Fruit fly (Drosophila melanogaster) whole organism, embryonic: ENCODE measurements around the gene spn-B.

Source experiments
- Bgb ChIP-seq: fragments of 200-800 bp; sonication (Bioruptor generic); IDR thresholded peaks from 2 replicates; pipeline ENCODE4 v1.3.6; 2022; ENCODE audit warnings: missing biosample characterization, missing genetic modification characterization; ENCODE audit not compliant: partially characterized antibody
- BtbVII ChIP-seq: fragments of 200-800 bp; sonication (Bioruptor generic); optimal IDR thresholded peaks from 3 replicates; lab custom pipeline; 2017; ENCODE audit warnings: missing biosample characterization, mild to moderate bottlenecking, missing genetic modification characterization
- CG10147 ChIP-seq: fragments of 200-800 bp; sonication (Bioruptor generic); optimal IDR thresholded peaks from 2 replicates; lab custom pipeline; 2019; ENCODE audit warnings: missing biosample characterization, mild to moderate bottlenecking, missing genetic modification characterization, moderate library complexity
- CG1024 ChIP-seq: fragments of 200-800 bp; sonication (Bioruptor generic); IDR thresholded peaks from 2 replicates; pipeline ENCODE4 v1.3.6; 2022; ENCODE audit warnings: missing biosample characterization, missing genetic modification characterization
- CG10431 ChIP-seq: fragments of 200-800 bp; sonication (Bioruptor generic); optimal IDR thresholded peaks from 3 replicates; lab custom pipeline; 2018; ENCODE audit warnings: missing biosample characterization, mild to moderate bottlenecking, missing genetic modification characterization
- CG10979 ChIP-seq: fragments of 200-800 bp; sonication (Bioruptor generic); optimal IDR thresholded peaks from 2 replicates; lab custom pipeline; 2018; ENCODE audit warnings: missing biosample characterization, mild to moderate bottlenecking, missing genetic modification characterization, moderate library complexity
- CG11398 ChIP-seq: fragments of 200-800 bp; sonication (Bioruptor generic); optimal IDR thresholded peaks from 2 replicates; lab custom pipeline; 2016; ENCODE audit warnings: missing biosample characterization, missing genetic modification characterization
- CG11504 ChIP-seq: fragments of 200-800 bp; sonication (Bioruptor generic); optimal IDR thresholded peaks from 3 replicates; lab custom pipeline; 2019; ENCODE audit warnings: missing biosample characterization, mild to moderate bottlenecking, missing genetic modification characterization, moderate library complexity
- CG1233 ChIP-seq: fragments of 200-800 bp; sonication (Bioruptor generic); optimal IDR thresholded peaks from 4 replicates; lab custom pipeline; 2018; ENCODE audit warnings: missing biosample characterization, mild to moderate bottlenecking, missing genetic modification characterization
- CG13775 ChIP-seq: fragments of 200-800 bp; sonication (Bioruptor generic); optimal IDR thresholded peaks from 3 replicates; lab custom pipeline; 2017; ENCODE audit warnings: missing biosample characterization, mild to moderate bottlenecking, missing genetic modification characterization
- CG14441 ChIP-seq: fragments of 200-800 bp; sonication (Bioruptor generic); IDR thresholded peaks from 2 replicates; pipeline ENCODE4 v1.3.6; 2022; ENCODE audit warnings: missing biosample characterization, missing genetic modification characterization
- CG1602 ChIP-seq: fragments of 200-800 bp; sonication (Bioruptor generic); optimal IDR thresholded peaks from 3 replicates; lab custom pipeline; 2016; ENCODE audit warnings: missing biosample characterization, missing genetic modification characterization
- CG1647 ChIP-seq: fragments of 200-800 bp; sonication (Bioruptor generic); optimal IDR thresholded peaks from 3 replicates; lab custom pipeline; 2016; ENCODE audit warnings: missing biosample characterization, missing genetic modification characterization
- CG17361 ChIP-seq: fragments of 200-800 bp; sonication (Bioruptor generic); IDR thresholded peaks from 3 replicates; pipeline ENCODE4 v1.3.6; 2022; ENCODE audit warnings: missing biosample characterization, missing genetic modification characterization
- CG17385 ChIP-seq: fragments of 200-800 bp; sonication (Bioruptor generic); optimal IDR thresholded peaks from 3 replicates; lab custom pipeline; 2018; ENCODE audit warnings: missing biosample characterization, mild to moderate bottlenecking, missing genetic modification characterization
- CG1792 ChIP-seq: fragments of 200-800 bp; sonication (Bioruptor generic); optimal IDR thresholded peaks from 2 replicates; lab custom pipeline; 2016; ENCODE audit warnings: missing biosample characterization, missing genetic modification characterization
- CG32532 ChIP-seq: fragments of 200-800 bp; sonication (Bioruptor generic); IDR thresholded peaks from 2 replicates; pipeline ENCODE4 v1.3.6; 2022; ENCODE audit warnings: missing biosample characterization, missing genetic modification characterization
- CG42726 ChIP-seq: fragments of 200-800 bp; sonication (Bioruptor generic); IDR thresholded peaks from 2 replicates; pipeline ENCODE4 v1.3.6; 2022; ENCODE audit warnings: missing biosample characterization, missing genetic modification characterization; ENCODE audit not compliant: partially characterized antibody
- CG4404 ChIP-seq: fragments of 200-800 bp; sonication (Bioruptor generic); IDR thresholded peaks from 2 replicates; pipeline ENCODE4 v1.3.6; 2022; ENCODE audit warnings: missing biosample characterization, missing genetic modification characterization
- CG6689 ChIP-seq: fragments of 200-800 bp; sonication (Bioruptor generic); IDR thresholded peaks from 2 replicates; pipeline ENCODE4 v1.3.6; 2022; ENCODE audit warnings: missing biosample characterization, missing genetic modification characterization
- CG8478 ChIP-seq: fragments of >200 bp; optimal IDR thresholded peaks from 2 replicates; lab custom pipeline; 2018
- CG9437 ChIP-seq: fragments of 200-800 bp; sonication (Bioruptor generic); optimal IDR thresholded peaks from 2 replicates; lab custom pipeline; 2018; ENCODE audit warnings: missing biosample characterization, mild to moderate bottlenecking, missing genetic modification characterization
- CG9727 ChIP-seq: fragments of 200-800 bp; sonication (Bioruptor generic); optimal IDR thresholded peaks from 3 replicates; lab custom pipeline; 2017; ENCODE audit warnings: missing biosample characterization, mild to moderate bottlenecking, missing genetic modification characterization
- CG9817 ChIP-seq: fragments of 200-800 bp; sonication (Bioruptor generic); optimal IDR thresholded peaks from 2 replicates; lab custom pipeline; 2018; ENCODE audit warnings: missing biosample characterization, mild to moderate bottlenecking, missing genetic modification characterization, moderate library complexity
- CG9876 ChIP-seq: fragments of 200-800 bp; sonication (Bioruptor generic); optimal IDR thresholded peaks from 2 replicates; lab custom pipeline; 2016; ENCODE audit warnings: missing biosample characterization, missing genetic modification characterization
- HHEX ChIP-seq: fragments of 200-800 bp; sonication (Bioruptor generic); optimal IDR thresholded peaks from 3 replicates; lab custom pipeline; 2017; ENCODE audit warnings: missing biosample characterization, mild to moderate bottlenecking, missing genetic modification characterization, missing genetic modification reagents
- HLH3B ChIP-seq: fragments of 200-800 bp; sonication (Bioruptor generic); IDR thresholded peaks from 2 replicates; pipeline ENCODE4 v1.3.6; 2022; ENCODE audit warnings: missing biosample characterization, missing genetic modification characterization
- Hsf ChIP-seq: fragments of 200-800 bp; sonication (Bioruptor generic); optimal IDR thresholded peaks from 3 replicates; lab custom pipeline; 2016; ENCODE audit warnings: missing biosample characterization, missing genetic modification characterization
- NfI ChIP-seq: fragments of 200-800 bp; sonication (Bioruptor generic); optimal IDR thresholded peaks from 3 replicates; lab custom pipeline; 2018; ENCODE audit warnings: missing biosample characterization, mild to moderate bottlenecking, missing genetic modification characterization, moderate library complexity
- Ptx1 ChIP-seq: fragments of 200-800 bp; sonication (Bioruptor generic); IDR thresholded peaks from 2 replicates; pipeline ENCODE4 v1.3.6; 2022; ENCODE audit warnings: missing biosample characterization, missing genetic modification characterization
- Ravus ChIP-seq: fragments of 200-800 bp; sonication (Bioruptor generic); IDR thresholded peaks from 2 replicates; pipeline ENCODE4 v1.3.6; 2022; ENCODE audit warnings: missing biosample characterization, missing genetic modification characterization
- Six4 ChIP-seq: fragments of 200-800 bp; sonication (Bioruptor generic); optimal IDR thresholded peaks from 2 replicates; lab custom pipeline; 2016; ENCODE audit warnings: missing biosample characterization, missing genetic modification characterization
- Sox102F ChIP-seq: fragments of 200-800 bp; sonication (Bioruptor generic); optimal IDR thresholded peaks from 2 replicates; lab custom pipeline; 2018; ENCODE audit warnings: missing biosample characterization, mild to moderate bottlenecking, missing genetic modification characterization, moderate library complexity
- ara ChIP-seq: fragments of 200-800 bp; sonication (Bioruptor generic); IDR thresholded peaks from 2 replicates; pipeline ENCODE4 v1.3.6; 2022; ENCODE audit warnings: missing biosample characterization, missing genetic modification characterization
- bab2 ChIP-seq: fragments of 200-800 bp; sonication (Bioruptor generic); optimal IDR thresholded peaks from 2 replicates; lab custom pipeline; 2016; ENCODE audit warnings: missing biosample characterization, missing genetic modification characterization
- ems ChIP-seq: fragments of 200-800 bp; sonication (Bioruptor generic); optimal IDR thresholded peaks from 3 replicates; lab custom pipeline; 2016; ENCODE audit warnings: missing biosample characterization, missing genetic modification characterization
- ftz-f1 ChIP-seq: fragments of 200-800 bp; sonication (Bioruptor generic); optimal IDR thresholded peaks from 2 replicates; lab custom pipeline; 2016; ENCODE audit warnings: missing biosample characterization, missing genetic modification characterization
- grau ChIP-seq: fragments of 200-800 bp; optimal IDR thresholded peaks from 3 replicates; lab custom pipeline; 2019; ENCODE audit warnings: missing biosample characterization, mild to moderate bottlenecking, missing genetic modification characterization, moderate library complexity
- hkb ChIP-seq, 2 experiments: fragments of 200-800 bp in 1 of 2; fragments of >200 bp in 1 of 2; sonication (Bioruptor generic) in 1 of 2; IDR thresholded peaks in 1 of 2; optimal IDR thresholded peaks in 1 of 2; 2 replicates each; pipeline versions ENCODE4 v1.3.6 to Lab custom; 2017 to 2022; ENCODE audit warnings: missing biosample characterization in 1 of 2, missing genetic modification characterization in 1 of 2
- jigr1 ChIP-seq: fragments of 200-800 bp; sonication (Bioruptor generic); IDR thresholded peaks from 3 replicates; pipeline ENCODE4 v1.3.6; 2022; ENCODE audit warnings: missing biosample characterization, missing genetic modification characterization
- klu ChIP-seq: fragments of 200-800 bp; sonication (Bioruptor generic); IDR thresholded peaks from 2 replicates; pipeline ENCODE4 v1.3.6; 2022; ENCODE audit warnings: missing biosample characterization, missing genetic modification characterization
- otp ChIP-seq: fragments of 200-800 bp; sonication (Bioruptor generic); IDR thresholded peaks from 3 replicates; pipeline ENCODE4, ENCODE4 v1.3.6; 2022; ENCODE audit warnings: missing biosample characterization, missing genetic modification characterization
- peb ChIP-seq: fragments of 200-800 bp; sonication (Bioruptor generic); IDR thresholded peaks from 2 replicates; pipeline ENCODE4 v1.3.6; 2022; ENCODE audit warnings: missing biosample characterization, missing genetic modification characterization
- psq ChIP-seq: fragments of 200-800 bp; sonication (Bioruptor generic); optimal IDR thresholded peaks from 2 replicates; lab custom pipeline; 2017; ENCODE audit warnings: missing biosample characterization, missing genetic modification characterization
- seq ChIP-seq: fragments of 200-800 bp; sonication (Bioruptor generic); IDR thresholded peaks from 2 replicates; pipeline ENCODE4 v1.3.6; 2022; ENCODE audit warnings: missing biosample characterization, missing genetic modification characterization
- shn ChIP-seq: fragments of 200-800 bp; sonication (Bioruptor generic); optimal IDR thresholded peaks from 3 replicates; lab custom pipeline; 2016; ENCODE audit warnings: missing biosample characterization, missing genetic modification characterization
- stwl ChIP-seq: fragments of 200-800 bp; sonication (Bioruptor generic); optimal IDR thresholded peaks from 3 replicates; lab custom pipeline; 2018; ENCODE audit warnings: missing biosample characterization, mild to moderate bottlenecking, missing genetic modification characterization, moderate library complexity
- usp ChIP-seq: fragments of >200 bp; optimal IDR thresholded peaks from 2 replicates; lab custom pipeline; 2017; ENCODE audit warnings: missing biosample characterization, missing genetic modification characterization
- zen ChIP-seq: fragments of 200-800 bp; sonication (Bioruptor generic); optimal IDR thresholded peaks from 3 replicates; lab custom pipeline; 2018; ENCODE audit warnings: missing biosample characterization, mild to moderate bottlenecking, missing genetic modification characterization, moderate library complexity
- zfh1 ChIP-seq: fragments of 200-800 bp; sonication (Bioruptor generic); IDR thresholded peaks from 3 replicates; pipeline ENCODE4 v1.3.6; 2022; ENCODE audit warnings: missing biosample characterization, missing genetic modification characterization
- zfh2 ChIP-seq: fragments of 200-800 bp; sonication (Bioruptor generic); optimal IDR thresholded peaks from 2 replicates; lab custom pipeline; 2016; ENCODE audit warnings: missing biosample characterization, missing genetic modification characterization

The spn-B gene

dm6 chr3R:14357405-14357804 lies 29.6 kb downstream of the spn-B start (continued):
- TF ChIP-seq Ptx1, result peak; percentile 60
- 0 out of 3 replicates have a peak, but pooled peaks have one; percentile 19 for TF ChIP-seq CG17361 (GFP tag; lab: Robert Waterston, UW)
- peak; percentile 62 for TF ChIP-seq CG4404 (GFP tag; lab: Robert Waterston, UW)
- peak; percentile 50 for TF ChIP-seq Sox102F (GFP tag; lab: Kevin White, UChicago)
- no peak for TF ChIP-seq zfh2 (GFP tag; lab: Kevin White, UChicago)
- TF ChIP-seq zfh1 (GFP tag; lab: Robert Waterston, UW), result peak; percentile 68; the same call in 2 of the 3 replicates
- TF ChIP-seq Bgb, result no peak
- TF ChIP-seq CG11398 (GFP tag; lab: Kevin White, UChicago), result no peak
- peak; percentile 49 for TF ChIP-seq CG9727
- TF ChIP-seq jigr1 (GFP tag; lab: Robert Waterston, UW), result no peak
- TF ChIP-seq zen (tag; lab: Kevin White, UChicago), result peak; percentile 57
- peak; percentile 50; the same call in 1 of the 2 replicates for TF ChIP-seq CG14441
- no peak for TF ChIP-seq shn (GFP tag; lab: Kevin White, UChicago)
- peak; percentile 34 for TF ChIP-seq CG1233 (GFP tag; lab: Kevin White, UChicago)
- no peak for TF ChIP-seq CG1647 (GFP tag; lab: Kevin White, UChicago)
- peak; percentile 42 for TF ChIP-seq CG10979 (tag; lab: Kevin White, UChicago)
- TF ChIP-seq peb (GFP tag; lab: Robert Waterston, UW), result 0 out of 2 replicates have a peak, but pooled peaks have one; percentile 25
- TF ChIP-seq CG8478 (lab: Kevin White, UChicago), result no peak
- peak; percentile 19 for TF ChIP-seq Six4 (GFP tag; lab: Kevin White, UChicago)
- TF ChIP-seq usp (GFP tag; lab: Kevin White, UChicago), result no peak
- TF ChIP-seq klu, result 0 out of 2 replicates have a peak, but pooled peaks have one; percentile 19
- TF ChIP-seq grau (tag; lab: Kevin White, UChicago), result peak; percentile 86
- TF ChIP-seq CG9437 (GFP tag; lab: Kevin White, UChicago), result no peak
- TF ChIP-seq hkb (optimal IDR thresholded peaks at IDR 0.05; lab: Kevin White, UChicago), result no peak
- peak; percentile 55; the same call in 1 of the 2 replicates for TF ChIP-seq hkb (GFP tag; IDR thresholded peaks at IDR 0.05; lab: Robert Waterston, UW)
- no peak for TF ChIP-seq ftz-f1
- TF ChIP-seq Ravus (GFP tag; lab: Robert Waterston, UW), result no peak
- TF ChIP-seq CG13775, result peak; percentile 4
- TF ChIP-seq CG1792 (GFP tag; lab: Kevin White, UChicago), result peak; percentile 17
- TF ChIP-seq ara, result peak; percentile 63
- 0 out of 2 replicates have a peak, but pooled peaks have one; percentile 15 for TF ChIP-seq CG32532 (GFP tag; lab: Robert Waterston, UW)
- no peak for TF ChIP-seq CG10431
- TF ChIP-seq CG9817 (tag; lab: Kevin White, UChicago), result peak; percentile 36
- TF ChIP-seq CG42726, result no peak
- peak; percentile 10 for TF ChIP-seq HHEX (GFP tag; lab: Kevin White, UChicago)
- TF ChIP-seq bab2 (GFP tag; lab: Kevin White, UChicago), result peak; percentile 18
- peak; percentile 7 for TF ChIP-seq ems (GFP tag; lab: Kevin White, UChicago)
- no peak for TF ChIP-seq stwl (tag; lab: Kevin White, UChicago)
- peak; percentile 28 for TF ChIP-seq CG17385 (GFP tag; lab: Kevin White, UChicago)
- TF ChIP-seq psq (GFP tag; lab: Kevin White, UChicago), result no peak
- peak; percentile 20 for TF ChIP-seq BtbVII
- peak; percentile 20 for TF ChIP-seq CG10147 (GFP tag; lab: Kevin White, UChicago)
- peak; percentile 44; the same call in 1 of the 2 replicates for TF ChIP-seq CG6689 (GFP tag; lab: Robert Waterston, UW)
- peak; percentile 46 for TF ChIP-seq HLH3B (GFP tag; lab: Robert Waterston, UW)
- peak; percentile 64 for TF ChIP-seq CG11504 (tag; lab: Kevin White, UChicago)
- TF ChIP-seq CG1024 (GFP tag; lab: Robert Waterston, UW), result peak; percentile 61
- TF ChIP-seq otp (GFP tag; lab: Robert Waterston, UW), result peak; percentile 21; the same call in 1 of the 3 replicates
- peak; percentile 20 for TF ChIP-seq NfI (GFP tag; lab: Kevin White, UChicago)
- TF ChIP-seq Hsf (GFP tag; lab: Kevin White, UChicago), result peak; percentile 48
- TF ChIP-seq CG1602, result peak; percentile 25
- TF ChIP-seq seq (GFP tag; lab: Robert Waterston, UW), result 0 out of 2 replicates have a peak, but pooled peaks have one; percentile 22
- no peak for TF ChIP-seq CG9876 (GFP tag; lab: Kevin White, UChicago)
